Worm (Caenorhabditis elegans): ENCODE measurements around the gene K08E5.1.

DNA sequence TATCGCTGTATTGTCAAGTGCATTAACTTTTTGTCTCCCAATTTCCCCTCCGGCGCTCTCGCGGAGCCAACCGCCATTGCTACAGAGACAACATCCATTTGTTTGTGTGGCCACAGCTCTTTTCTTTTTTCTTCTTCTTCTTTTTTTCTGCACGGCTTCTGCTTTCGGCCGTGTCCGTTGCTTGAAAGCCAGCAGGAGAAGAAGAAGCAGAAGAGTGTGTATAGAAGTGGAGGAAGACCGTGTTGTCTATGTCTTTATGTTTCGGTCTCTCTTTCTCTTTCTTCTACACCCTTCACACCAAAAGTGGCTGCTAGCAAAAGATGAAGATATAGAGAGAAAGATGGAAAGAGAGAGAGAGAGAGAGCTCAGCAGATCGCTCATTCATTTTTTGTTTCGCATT lies 41.2 kb upstream of the K08E5.1 start:
- TF ChIP-seq flt-1 (GFP tag; IDR thresholded peaks at IDR 0.05), result no peak
- TF ChIP-seq scrt-1 (GFP tag; IDR thresholded peaks at IDR 0.05), result no peak
- TF ChIP-seq B0310.2 (tag; optimal IDR thresholded peaks at IDR 0.05), result no peak
- no peak for TF ChIP-seq F13C5.2 (tag; optimal IDR thresholded peaks at IDR 0.05)
- no peak for TF ChIP-seq ceh-36 (tag; optimal IDR thresholded peaks at IDR 0.05)
